Worm (Caenorhabditis elegans): Measurements from ENCODE around the gene Y39B6A.1.

DNA sequence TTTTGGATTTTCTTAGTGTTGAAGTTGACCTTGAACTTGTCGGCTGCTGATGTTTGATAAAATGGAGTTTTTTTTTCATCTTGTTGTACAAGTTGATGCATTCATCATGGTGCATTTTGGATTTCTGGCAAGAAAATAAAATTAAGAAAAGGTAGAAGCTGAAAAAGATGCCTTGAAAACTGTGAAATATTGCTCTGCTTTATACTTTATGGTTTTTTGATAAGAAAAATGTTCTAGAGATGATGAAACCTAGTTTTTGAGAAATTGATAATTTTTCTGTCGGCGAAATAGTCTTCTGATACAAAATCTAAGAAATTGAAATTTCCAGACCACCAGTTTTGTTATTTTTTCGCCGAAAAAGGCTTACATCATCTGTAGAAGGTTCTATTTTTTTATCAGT, 51.1 kb downstream of the Y39B6A.1 start, which contains the start of gene Y39B6A.69:
- TF ChIP-seq lsy-12 (tag; optimal IDR thresholded peaks at IDR 0.05), result no peak
- TF ChIP-seq jun-1 (tag; optimal IDR thresholded peaks at IDR 0.05), result no peak
- TF ChIP-seq nhr-76 (tag; optimal IDR thresholded peaks at IDR 0.05), result no peak
- no peak for TF ChIP-seq egl-27 (tag; optimal IDR thresholded peaks at IDR 0.05)
- TF ChIP-seq lin-15B (tag; optimal IDR thresholded peaks at IDR 0.05), result no peak
- no peak for TF ChIP-seq fos-1 (tag; optimal IDR thresholded peaks at IDR 0.05)
- no peak for TF ChIP-seq tbx-2 (tag; optimal IDR thresholded peaks at IDR 0.05)
- no peak for TF ChIP-seq mml-1 (tag; optimal IDR thresholded peaks at IDR 0.05)
- no peak for TF ChIP-seq snpc-4 (tag; optimal IDR thresholded peaks at IDR 0.05)

All from whole organism, L3 larva.